6 fruit fly cellular contexts compared by ENCODE assay signal in the genomic region with DNA sequence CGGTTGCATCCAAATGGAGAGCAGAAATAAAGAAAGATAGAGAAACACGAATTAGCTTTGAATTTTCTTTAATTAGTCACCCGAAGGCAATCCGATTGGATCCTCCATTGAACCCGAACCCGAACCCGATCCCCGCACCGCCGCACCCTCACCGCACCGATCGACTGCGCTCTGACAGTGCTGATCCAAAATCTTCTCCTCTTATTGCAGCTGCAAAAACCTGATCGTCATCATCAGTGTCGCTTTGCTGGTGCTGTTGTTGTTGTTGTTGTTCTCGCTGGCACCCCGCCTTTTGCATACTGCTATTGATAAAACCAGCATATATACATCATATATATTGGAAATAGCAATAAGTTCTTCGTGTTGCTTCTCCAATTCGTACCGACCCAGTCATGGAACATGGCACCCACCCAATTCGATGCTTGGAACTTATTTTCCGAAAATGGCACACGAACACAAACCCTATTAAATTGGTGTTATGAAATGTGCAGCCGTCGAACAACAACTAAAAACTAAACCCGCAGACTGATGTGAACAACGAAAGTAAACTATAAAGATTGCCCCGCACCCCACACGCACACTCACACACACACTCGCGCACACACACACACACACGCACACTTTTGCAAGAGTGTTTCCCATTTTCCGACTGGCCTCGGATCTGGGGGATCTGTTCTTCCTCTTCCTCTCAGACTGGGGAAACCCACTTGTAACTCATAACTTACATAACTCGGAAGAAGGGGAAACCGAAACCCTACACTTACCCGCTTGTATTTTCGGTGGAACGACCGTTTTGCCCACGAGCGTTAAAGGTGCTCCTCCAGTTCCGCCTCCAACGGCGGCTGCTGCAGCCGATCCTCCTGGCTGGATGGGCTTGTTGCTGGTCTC.
A peak's percentile ranks its signal among the peaks of the same experiment; 100 is the strongest.
TF ChIP-seq lines count a peak whose summit lies in the region.

No protein-coding gene starts in this region.

- no peak for TF ChIP-seq CTCF in whole organism, embryonic (GFP tag; optimal IDR thresholded peaks at IDR 0.05; lab: Kevin White, UChicago)

TF ChIP-seq in Kc167, 6 proteins besides CTCF, POLR2A, EP300 and RAD21:
- no peak for TF ChIP-seq h (optimal IDR thresholded peaks at IDR 0.05; lab: Kevin White, UChicago)
- TF ChIP-seq ttk (optimal IDR thresholded peaks at IDR 0.05; lab: Kevin White, UChicago), result peak; percentile 94
- no peak for TF ChIP-seq insv (optimal IDR thresholded peaks at IDR 0.05; lab: Kevin White, UChicago)

TF ChIP-seq in whole organism, adult, 20 proteins besides CTCF, POLR2A, EP300 and RAD21:
- TF ChIP-seq CG5204 (GFP tag; optimal IDR thresholded peaks at IDR 0.05; lab: Kevin White, UChicago) (no peak), pad (GFP tag; optimal IDR thresholded peaks at IDR 0.05; lab: Kevin White, UChicago) (peak; percentile 7), cic (GFP tag; optimal IDR thresholded peaks at IDR 0.05; lab: Kevin White, UChicago) (peak; percentile 13), tj (GFP tag; optimal IDR thresholded peaks at IDR 0.05; lab: Kevin White, UChicago) (peak; percentile 38), Clk (GFP tag; optimal IDR thresholded peaks at IDR 0.05; lab: Kevin White, UChicago) (no peak), cnc (optimal IDR thresholded peaks at IDR 0.05; lab: Kevin White, UChicago) (peak in 1 of 2 experiments; percentile 36)
TF ChIP-seq in whole organism, adult: peak in this region for 4.

TF ChIP-seq in whole organism, embryonic, 481 proteins besides CTCF, POLR2A, EP300 and RAD21:
- TF ChIP-seq CG4360 (GFP tag; IDR thresholded peaks at IDR 0.05; lab: Robert Waterston, UW) (peak; percentile 65), sug (tag; optimal IDR thresholded peaks at IDR 0.05; lab: Kevin White, UChicago) (peak; percentile 17), MBD-R2 (GFP tag; IDR thresholded peaks at IDR 0.05; lab: Robert Waterston, UW) (peak; percentile 5; the same call in 1 of the 2 replicates), CG9797 (GFP tag; optimal IDR thresholded peaks at IDR 0.05; lab: Kevin White, UChicago) (no peak), Deaf1 (tag; optimal IDR thresholded peaks at IDR 0.05; lab: Kevin White, UChicago) (peak; percentile 62), gcm (GFP tag; optimal IDR thresholded peaks at IDR 0.05; lab: Kevin White, UChicago) (peak; percentile 18), Pdp1 (GFP tag; optimal IDR thresholded peaks at IDR 0.05; lab: Kevin White, UChicago) (peak in 1 of 2 experiments; percentile 68), corto (GFP tag; optimal IDR thresholded peaks at IDR 0.05; lab: Kevin White, UChicago) (no peak), CG12769 (tag; optimal IDR thresholded peaks at IDR 0.05; lab: Kevin White, UChicago) (peak; percentile 15), nom (GFP tag; optimal IDR thresholded peaks at IDR 0.05; lab: Kevin White, UChicago) (peak; percentile 50), Poxn (GFP tag; IDR thresholded peaks at IDR 0.05; lab: Robert Waterston, UW) (no peak), ato (GFP tag; IDR thresholded peaks at IDR 0.05; lab: Robert Waterston, UW; ENCODE audit: partially characterized antibody) (no peak), Med (GFP tag; lab: Kevin White, UChicago) (peak; percentile 31), chinmo (GFP tag; IDR thresholded peaks at IDR 0.05; lab: Robert Waterston, UW; ENCODE audit: partially characterized antibody) (0 out of 4 replicates have a peak, but pooled peaks have one; percentile 29), CG17385 (GFP tag; optimal IDR thresholded peaks at IDR 0.05; lab: Kevin White, UChicago) (peak; percentile 25), cg (GFP tag; optimal IDR thresholded peaks at IDR 0.05; lab: Kevin White, UChicago) (peak; percentile 80), crol (GFP tag; IDR thresholded peaks at IDR 0.05; lab: Robert Waterston, UW) (peak; percentile 56)

TF ChIP-seq in whole organism, prepupa, 60 proteins besides CTCF, POLR2A, EP300 and RAD21 (continues in another document):
- TF ChIP-seq Hr39 (GFP tag; optimal IDR thresholded peaks at IDR 0.05; lab: Kevin White, UChicago), result no peak
- no peak for TF ChIP-seq CG6792 (GFP tag; optimal IDR thresholded peaks at IDR 0.05; lab: Kevin White, UChicago)
- TF ChIP-seq topi (GFP tag; optimal IDR thresholded peaks at IDR 0.05; lab: Kevin White, UChicago), result no peak
- no peak for TF ChIP-seq Sox102F (GFP tag; optimal IDR thresholded peaks at IDR 0.05; lab: Kevin White, UChicago)
- TF ChIP-seq Blimp-1 (GFP tag; optimal IDR thresholded peaks at IDR 0.05; lab: Kevin White, UChicago), result no peak
- no peak for TF ChIP-seq fkh (GFP tag; optimal IDR thresholded peaks at IDR 0.05; lab: Kevin White, UChicago)
- 0 out of 3 replicates have a peak, but pooled peaks have one; percentile 20 for TF ChIP-seq CG8119 (GFP tag; IDR thresholded peaks at IDR 0.05; lab: Robert Waterston, UW)
- TF ChIP-seq CG11902 (GFP tag; optimal IDR thresholded peaks at IDR 0.05; lab: Kevin White, UChicago), result no peak
- no peak for TF ChIP-seq Met (GFP tag; optimal IDR thresholded peaks at IDR 0.05; lab: Kevin White, UChicago)
- TF ChIP-seq eg (GFP tag; IDR thresholded peaks at IDR 0.05; lab: Robert Waterston, UW), result no peak
- no peak for TF ChIP-seq pdm3 (GFP tag; optimal IDR thresholded peaks at IDR 0.05; lab: Kevin White, UChicago)
- TF ChIP-seq CG7368 (GFP tag; optimal IDR thresholded peaks at IDR 0.05; lab: Kevin White, UChicago), result no peak
- TF ChIP-seq CG4318 (GFP tag; optimal IDR thresholded peaks at IDR 0.05; lab: Kevin White, UChicago), result no peak
- TF ChIP-seq vri (GFP tag; optimal IDR thresholded peaks at IDR 0.05; lab: Kevin White, UChicago), result no peak
- no peak for TF ChIP-seq CG6163 (GFP tag; IDR thresholded peaks at IDR 0.05; lab: Robert Waterston, UW)
- peak; percentile 23 for TF ChIP-seq CG1621 (tag; optimal IDR thresholded peaks at IDR 0.05; lab: Kevin White, UChicago)
- TF ChIP-seq CG31627 (GFP tag; optimal IDR thresholded peaks at IDR 0.05; lab: Kevin White, UChicago), result no peak
- TF ChIP-seq dac (GFP tag; optimal IDR thresholded peaks at IDR 0.05; lab: Kevin White, UChicago), result no peak
- TF ChIP-seq CG6276 (GFP tag; optimal IDR thresholded peaks at IDR 0.05; lab: Kevin White, UChicago), result peak; percentile 25

TF ChIP-seq in whole organism, pupa, 21 proteins besides CTCF, POLR2A, EP300 and RAD21:
- TF ChIP-seq Ets98B (GFP tag; IDR thresholded peaks at IDR 0.05; lab: Robert Waterston, UW) (peak; percentile 22; the same call in 1 of the 2 replicates), CG12605 (GFP tag; IDR thresholded peaks at IDR 0.05; lab: Robert Waterston, UW) (0 out of 2 replicates have a peak, but pooled peaks have one; percentile 14), CG8159 (tag; optimal IDR thresholded peaks at IDR 0.05; lab: Kevin White, UChicago) (no peak), CG8301 (tag; optimal IDR thresholded peaks at IDR 0.05; lab: Kevin White, UChicago) (no peak), EcR (GFP tag; optimal IDR thresholded peaks at IDR 0.05; lab: Kevin White, UChicago) (peak; percentile 73), CG13204 (GFP tag; optimal IDR thresholded peaks at IDR 0.05; lab: Kevin White, UChicago) (peak; percentile 6), CG14655 (GFP tag; optimal IDR thresholded peaks at IDR 0.05; lab: Kevin White, UChicago) (no peak), CG10348 (GFP tag; IDR thresholded peaks at IDR 0.05; lab: Robert Waterston, UW) (no peak), CG9948 (tag; optimal IDR thresholded peaks at IDR 0.05; lab: Kevin White, UChicago) (no peak), rn (GFP tag; IDR thresholded peaks at IDR 0.05; lab: Robert Waterston, UW) (no peak), gl (tag; optimal IDR thresholded peaks at IDR 0.05; lab: Kevin White, UChicago) (no peak), Snoo (tag; optimal IDR thresholded peaks at IDR 0.05; lab: Kevin White, UChicago) (no peak)

TF ChIP-seq in whole organism, wandering third instar larva, 38 proteins besides CTCF, POLR2A, EP300 and RAD21:
- TF ChIP-seq Mio (GFP tag; optimal IDR thresholded peaks at IDR 0.05; lab: Kevin White, UChicago) (no peak), brk (GFP tag; optimal IDR thresholded peaks at IDR 0.05; lab: Kevin White, UChicago) (no peak), Rel (GFP tag; optimal IDR thresholded peaks at IDR 0.05; lab: Kevin White, UChicago) (no peak), Rel (tag; optimal IDR thresholded peaks at IDR 0.05; lab: Kevin White, UChicago) (peak; percentile 78), Hnf4 (GFP tag; optimal IDR thresholded peaks at IDR 0.05; lab: Kevin White, UChicago) (no peak), Sp1 (GFP tag; optimal IDR thresholded peaks at IDR 0.05; lab: Kevin White, UChicago) (no peak), dl (GFP tag; optimal IDR thresholded peaks at IDR 0.05; lab: Kevin White, UChicago; ENCODE audit: insufficient read depth in 1 of 2, partially characterized antibody in 2 of 2) (no peak), Dfd (GFP tag; optimal IDR thresholded peaks at IDR 0.05; lab: Kevin White, UChicago) (no peak)
